Worm (Caenorhabditis elegans) whole organism, late embryonic: ENCODE data around the gene F53F4.7.

Experiments used
- K09A11.1 ChIP-seq: sonication (generic microtip); optimal IDR thresholded peaks from 2 replicates; lab custom pipeline; 2017; ENCODE audit warnings: antibody characterized with exemption, mild to moderate bottlenecking, missing genetic modification characterization, missing compliant biosample characterization; ENCODE audit not compliant: insufficient read depth
- Y22D7AL.16 ChIP-seq: sonication (generic microtip); optimal IDR thresholded peaks from 2 replicates; lab custom pipeline; 2016; ENCODE audit warnings: missing genetic modification characterization, missing compliant biosample characterization
- ahr-1 ChIP-seq: sonication (generic microtip); optimal IDR thresholded peaks from 2 replicates; lab custom pipeline; 2016; ENCODE audit warnings: missing genetic modification characterization, missing compliant biosample characterization
- ceh-14 ChIP-seq: sonication (generic microtip); optimal IDR thresholded peaks from 2 replicates; lab custom pipeline; 2016; ENCODE audit warnings: missing genotype, missing genetic modification characterization, missing compliant biosample characterization
- ceh-2 ChIP-seq: sonication (generic microtip); optimal IDR thresholded peaks from 2 replicates; lab custom pipeline; 2016; ENCODE audit warnings: missing genotype, missing genetic modification characterization, missing compliant biosample characterization
- ceh-22 ChIP-seq: sonication (generic microtip); optimal IDR thresholded peaks from 2 replicates; lab custom pipeline; 2017; ENCODE audit warnings: missing biosample characterization, missing genetic modification characterization
- ceh-31 ChIP-seq: sonication (generic microtip); optimal IDR thresholded peaks from 2 replicates; lab custom pipeline; 2016; ENCODE audit warnings: missing genetic modification characterization, missing compliant biosample characterization
- ceh-34 ChIP-seq: sonication (generic microtip); optimal IDR thresholded peaks from 2 replicates; lab custom pipeline; 2016; ENCODE audit warnings: mild to moderate bottlenecking, missing genetic modification characterization, missing compliant biosample characterization
- ceh-45 ChIP-seq: fragments of 200-800 bp; sonication (Bioruptor generic); IDR thresholded peaks from 2 replicates; pipeline ENCODE4 v1.3.6; 2022; ENCODE audit warnings: missing genetic modification reagents, missing genetic modification characterization, missing compliant biosample characterization
- ceh-48 ChIP-seq: sonication (generic microtip); optimal IDR thresholded peaks from 2 replicates; lab custom pipeline; 2016; ENCODE audit warnings: missing genetic modification characterization, inconsistent platforms, missing compliant biosample characterization
- ceh-6 ChIP-seq: fragments of 200-800 bp; sonication (Bioruptor generic); optimal IDR thresholded peaks from 2 replicates; lab custom pipeline; 2018; ENCODE audit warnings: mild to moderate bottlenecking, missing genetic modification characterization, missing compliant biosample characterization
- ceh-9 ChIP-seq: sonication (generic microtip); optimal IDR thresholded peaks from 2 replicates; lab custom pipeline; 2016; ENCODE audit warnings: mild to moderate bottlenecking, missing genetic modification characterization, inconsistent platforms, missing compliant biosample characterization
- che-1 ChIP-seq: sonication (generic microtip); optimal IDR thresholded peaks from 2 replicates; lab custom pipeline; 2016; ENCODE audit warnings: mild to moderate bottlenecking, missing genetic modification characterization, missing compliant biosample characterization
- dmd-4 ChIP-seq: sonication (generic microtip); optimal IDR thresholded peaks from 2 replicates; lab custom pipeline; 2016; ENCODE audit warnings: borderline replicate concordance, missing genetic modification characterization, missing compliant biosample characterization
- dve-1 ChIP-seq: sonication (generic microtip); optimal IDR thresholded peaks from 2 replicates; lab custom pipeline; 2017; ENCODE audit warnings: antibody characterized with exemption, mild to moderate bottlenecking, missing genetic modification characterization, missing compliant biosample characterization
- elt-4 ChIP-seq: sonication (generic microtip); optimal IDR thresholded peaks from 2 replicates; lab custom pipeline; 2016; ENCODE audit warnings: missing genetic modification characterization, missing compliant biosample characterization
- ets-4 ChIP-seq: sonication (generic microtip); optimal IDR thresholded peaks from 2 replicates; lab custom pipeline; 2016; ENCODE audit warnings: missing genetic modification characterization, missing compliant biosample characterization
- fkh-10 ChIP-seq: fragments of 150-350 bp; optimal IDR thresholded peaks from 2 replicates; lab custom pipeline; 2014; ENCODE audit warnings: missing biosample characterization, missing genetic modification reagents, missing genetic modification characterization
- hlh-13 ChIP-seq: fragments of 200-800 bp; sonication (Bioruptor generic); optimal IDR thresholded peaks from 2 replicates; lab custom pipeline; 2018; ENCODE audit warnings: mild to moderate bottlenecking, missing genetic modification characterization, missing compliant biosample characterization
- hlh-15 ChIP-seq: sonication (generic microtip); optimal IDR thresholded peaks from 2 replicates; lab custom pipeline; 2016; ENCODE audit warnings: missing genetic modification characterization, missing compliant biosample characterization
- hlh-30 ChIP-seq: sonication (generic microtip); optimal IDR thresholded peaks from 2 replicates; lab custom pipeline; 2017; ENCODE audit warnings: antibody characterized with exemption, missing genetic modification characterization, missing compliant biosample characterization; ENCODE audit not compliant: insufficient read depth
- hlh-8 ChIP-seq: sonication (generic microtip); optimal IDR thresholded peaks from 2 replicates; lab custom pipeline; 2016; ENCODE audit warnings: missing genotype, missing genetic modification characterization, missing compliant biosample characterization
- mec-3 ChIP-seq: sonication (generic microtip); optimal IDR thresholded peaks from 2 replicates; lab custom pipeline; 2016; ENCODE audit warnings: borderline replicate concordance, missing genetic modification characterization, missing compliant biosample characterization
- nfya-1 ChIP-seq: sonication (generic microtip); optimal IDR thresholded peaks from 2 replicates; lab custom pipeline; 2017; ENCODE audit warnings: missing genetic modification characterization, mild to moderate bottlenecking, missing compliant biosample characterization, antibody characterized with exemption, moderate library complexity
- nhr-11 ChIP-seq: fragments of 150-350 bp; optimal IDR thresholded peaks from 2 replicates; lab custom pipeline; 2014; ENCODE audit warnings: missing biosample characterization, missing genetic modification characterization
- nhr-232 ChIP-seq: sonication (generic microtip); optimal IDR thresholded peaks from 2 replicates; lab custom pipeline; 2016; ENCODE audit warnings: missing genetic modification characterization, missing compliant biosample characterization
- npax-4 ChIP-seq: sonication (generic microtip); optimal IDR thresholded peaks from 2 replicates; lab custom pipeline; 2016; ENCODE audit warnings: missing genetic modification characterization, missing compliant biosample characterization
- pat-9 ChIP-seq: fragments of 200-800 bp; sonication (Bioruptor generic); optimal IDR thresholded peaks from 2 replicates; lab custom pipeline; 2018; ENCODE audit warnings: mild to moderate bottlenecking, missing genetic modification characterization, moderate library complexity, missing compliant biosample characterization
- sdc-2 ChIP-seq: sonication (generic microtip); optimal IDR thresholded peaks from 2 replicates; lab custom pipeline; 2016; ENCODE audit warnings: missing genotype, missing genetic modification characterization, missing compliant biosample characterization
- sox-2 ChIP-seq: fragments of 200-800 bp; sonication (Bioruptor generic); IDR thresholded peaks from 2 replicates; pipeline ENCODE4 v1.3.6; 2022; ENCODE audit warnings: missing genetic modification reagents, missing genetic modification characterization, missing compliant biosample characterization
- tbx-2 ChIP-seq: sonication (generic microtip); optimal IDR thresholded peaks from 2 replicates; lab custom pipeline; 2016; ENCODE audit warnings: missing genetic modification characterization, missing compliant biosample characterization
- tbx-7 ChIP-seq: sonication (generic microtip); optimal IDR thresholded peaks from 2 replicates; lab custom pipeline; 2016; ENCODE audit warnings: missing genotype, missing genetic modification characterization, missing compliant biosample characterization
- unc-3 ChIP-seq, 2 experiments: fragments of 200-800 bp in 1 of 2; sonication (Bioruptor generic) in 1 of 2; sonication (generic microtip) in 1 of 2; conservative IDR thresholded peaks in 1 of 2; optimal IDR thresholded peaks in 1 of 2; 2 replicates each; pipeline versions ENCODE4 v1.3.6 to Lab custom; 2016 to 2022; ENCODE audit warnings: missing compliant biosample characterization in 2 of 2, missing genetic modification characterization in 2 of 2, missing genetic modification reagents in 1 of 2
- unc-42 ChIP-seq: sonication (generic microtip); optimal IDR thresholded peaks from 2 replicates; lab custom pipeline; 2016; ENCODE audit warnings: missing genotype, missing genetic modification characterization, missing compliant biosample characterization
- unc-55 ChIP-seq: sonication (generic microtip); optimal IDR thresholded peaks from 2 replicates; lab custom pipeline; 2017; ENCODE audit warnings: missing biosample characterization, missing genetic modification reagents, missing genetic modification characterization
- ztf-16 ChIP-seq: sonication (generic microtip); optimal IDR thresholded peaks from 2 replicates; lab custom pipeline; 2017; ENCODE audit warnings: missing genetic modification characterization, missing compliant biosample characterization

The F53F4.7 gene

ce11 chrV:13627103-13627623, 13.4 kb upstream of the F53F4.7 start, which contains the start of gene sde-2:
sde-2 (plus strand) TSS chrV:13627573.
- TF ChIP-seq hlh-30 (tag; lab: Kevin White, UChicago) (peak; percentile 82), unc-42 (peak; percentile 93), unc-55 (no peak)

- TF ChIP-seq ceh-31 (tag; lab: Kevin White, UChicago), result peak; percentile 58
- no peak for TF ChIP-seq ceh-34
- no peak for TF ChIP-seq tbx-7 (tag; lab: Kevin White, UChicago)
- peak; percentile 12 for TF ChIP-seq unc-42
- peak; percentile 4 for TF ChIP-seq ceh-2
- peak; percentile 36 for TF ChIP-seq tbx-2 (tag; lab: Kevin White, UChicago)
- TF ChIP-seq ets-4 (tag; lab: Kevin White, UChicago), result peak; percentile 34
Observed at ce11 chrV:13625517-13626097, 11.8 kb upstream of the F53F4.7 start, which contains the start of the genes nduv-2 and F53F4.12. nduv-2 (minus strand) TSS chrV:13625567. F53F4.12 (plus strand) TSS chrV:13626047.

ce11 chrV:13624424-13624823, 10.7 kb upstream of the F53F4.7 start, which contains the start of gene F53F4.11:
F53F4.11 (minus strand) TSS chrV:13624524.
- TF ChIP-seq dmd-4 (tag; lab: Kevin White, UChicago) (no peak), mec-3 (no peak), elt-4 (no peak), sdc-2 (tag; lab: Kevin White, UChicago) (no peak), ceh-22 (tag; lab: Kevin White, UChicago) (no peak), fkh-10 (GFP tag; lab: Kevin White, UChicago) (no peak), dve-1 (tag; lab: Kevin White, UChicago) (no peak), unc-3 (GFP tag; conservative IDR thresholded peaks at IDR 0.05; lab: Robert Waterston, UW) (no peak), unc-3 (tag; optimal IDR thresholded peaks at IDR 0.05; lab: Kevin White, UChicago) (no peak), ahr-1 (tag; lab: Kevin White, UChicago) (no peak), npax-4 (tag; lab: Kevin White, UChicago) (no peak), nhr-232 (no peak), unc-42 (no peak), nhr-11 (tag; lab: Kevin White, UChicago) (no peak), ceh-48 (tag; lab: Kevin White, UChicago) (no peak)

ce11 chrV:13621720-13622119, 8.0 kb upstream of the F53F4.7 start, which contains the start of gene F53F4.16:
F53F4.16 (minus strand) TSS chrV:13621820.
- TF ChIP-seq nhr-232 (no peak), unc-55 (no peak), Y22D7AL.16 (tag; lab: Kevin White, UChicago) (no peak), ceh-6 (GFP tag; lab: Kevin White, UChicago) (no peak), hlh-13 (no peak), mec-3 (no peak), tbx-2 (tag; lab: Kevin White, UChicago) (no peak), ceh-45 (GFP tag; lab: Robert Waterston, UW) (no peak), sox-2 (GFP tag; lab: Robert Waterston, UW) (no peak), unc-3 (GFP tag; conservative IDR thresholded peaks at IDR 0.05; lab: Robert Waterston, UW) (no peak), unc-3 (tag; optimal IDR thresholded peaks at IDR 0.05; lab: Kevin White, UChicago) (no peak), che-1 (tag; lab: Kevin White, UChicago) (no peak), npax-4 (tag; lab: Kevin White, UChicago) (no peak), pat-9 (tag; lab: Kevin White, UChicago) (no peak), hlh-15 (tag; lab: Kevin White, UChicago) (no peak), sdc-2 (tag; lab: Kevin White, UChicago) (no peak), K09A11.1 (tag; lab: Kevin White, UChicago) (no peak)

ce11 chrV:13620676-13621075, 6.9 kb upstream of the F53F4.7 start, which contains the start of gene F53F4.15:
F53F4.15 (plus strand) TSS chrV:13620976.
- TF ChIP-seq nhr-11 (tag; lab: Kevin White, UChicago), result no peak
- no peak for TF ChIP-seq hlh-13
- TF ChIP-seq sdc-2 (tag; lab: Kevin White, UChicago), result no peak
- no peak for TF ChIP-seq dmd-4 (tag; lab: Kevin White, UChicago)
- no peak for TF ChIP-seq ceh-9
- TF ChIP-seq hlh-8 (tag; lab: Kevin White, UChicago), result no peak
- no peak for TF ChIP-seq ceh-14
- TF ChIP-seq ahr-1 (tag; lab: Kevin White, UChicago), result no peak
- no peak for TF ChIP-seq nfya-1 (tag; lab: Kevin White, UChicago)
- no peak for TF ChIP-seq elt-4
- no peak for TF ChIP-seq ztf-16 (tag; lab: Kevin White, UChicago)
- no peak for TF ChIP-seq ceh-31 (tag; lab: Kevin White, UChicago)
